Worm (Caenorhabditis elegans): ENCODE results near the gene mdt-28.

DNA sequence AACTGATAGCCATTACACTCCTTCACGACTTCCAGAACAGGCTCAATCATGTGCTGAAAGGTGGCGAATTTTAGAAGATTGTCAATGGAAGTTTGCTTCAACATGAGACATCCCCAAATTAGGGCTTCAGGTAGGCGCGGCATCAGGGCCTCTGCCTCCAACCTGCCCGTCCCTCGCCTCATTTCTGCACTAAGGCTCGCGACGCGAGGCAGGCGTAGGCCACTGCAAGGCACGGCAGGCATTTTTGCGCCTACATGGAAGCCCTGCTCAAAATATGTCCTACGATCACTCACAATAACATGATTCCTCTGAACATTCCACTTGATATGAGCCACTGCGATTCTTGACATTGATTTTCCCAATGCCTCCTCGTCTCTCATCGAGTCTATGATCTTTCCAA lies 32.0 kb downstream of the mdt-28 start:
- no peak for TF ChIP-seq lin-13 (tag; optimal IDR thresholded peaks at IDR 0.05)
- TF ChIP-seq ceh-83 (GFP tag; optimal IDR thresholded peaks at IDR 0.05), result no peak
- no peak for TF ChIP-seq nhr-76 (tag; optimal IDR thresholded peaks at IDR 0.05)
- no peak for TF ChIP-seq lsy-2 (tag; optimal IDR thresholded peaks at IDR 0.05)
- TF ChIP-seq nhr-28 (tag; optimal IDR thresholded peaks at IDR 0.05), result no peak
